Worm (Caenorhabditis elegans): ENCODE measurements around the gene Y116A8C.38.

The Y116A8C.38 gene

ce11 chrIV:17093701-17094100 lies 37.6 kb upstream of the Y116A8C.38 start, which contains the start of gene Y116A8C.29:
TSS of gene Y116A8C.29 (plus strand) at chrIV:17094028.
- no peak for TF ChIP-seq tbx-2 (tag; optimal IDR thresholded peaks at IDR 0.05)
- no peak for TF ChIP-seq unc-3 (GFP tag; conservative IDR thresholded peaks at IDR 0.05)
- TF ChIP-seq unc-3 (tag; optimal IDR thresholded peaks at IDR 0.05), result no peak
- no peak for TF ChIP-seq unc-42 (tag; optimal IDR thresholded peaks at IDR 0.05)
- TF ChIP-seq sox-4 (tag; optimal IDR thresholded peaks at IDR 0.05), result no peak
- no peak for TF ChIP-seq ref-2 (tag; optimal IDR thresholded peaks at IDR 0.05)

ce11 chrIV:17096168-17096567 lies 35.2 kb upstream of the Y116A8C.38 start, which contains the start of gene Y116A8C.27:
TSS of gene Y116A8C.27 (minus strand) at chrIV:17096268.
- TF ChIP-seq K02D7.2 (tag; optimal IDR thresholded peaks at IDR 0.05) (no peak), unc-42 (tag; optimal IDR thresholded peaks at IDR 0.05) (no peak), lin-11 (tag; optimal IDR thresholded peaks at IDR 0.05) (no peak), fax-1 (tag; optimal IDR thresholded peaks at IDR 0.05) (no peak), pax-1 (tag; optimal IDR thresholded peaks at IDR 0.05) (no peak), npax-4 (tag; optimal IDR thresholded peaks at IDR 0.05) (no peak), ref-2 (tag; optimal IDR thresholded peaks at IDR 0.05) (no peak), eyg-1 (tag; optimal IDR thresholded peaks at IDR 0.05) (no peak), pat-9 (tag; optimal IDR thresholded peaks at IDR 0.05) (no peak), pqm-1 (tag; optimal IDR thresholded peaks at IDR 0.05) (no peak), ceh-2 (tag; optimal IDR thresholded peaks at IDR 0.05) (no peak), sox-2 (GFP tag; IDR thresholded peaks at IDR 0.05) (no peak), unc-55 (GFP tag; optimal IDR thresholded peaks at IDR 0.05) (no peak), lim-6 (tag; optimal IDR thresholded peaks at IDR 0.05) (no peak), unc-3 (GFP tag; conservative IDR thresholded peaks at IDR 0.05) (no peak), unc-3 (tag; optimal IDR thresholded peaks at IDR 0.05) (no peak), C38D4.7 (GFP tag; optimal IDR thresholded peaks at IDR 0.05) (no peak), T23F11.4 (GFP tag; optimal IDR thresholded peaks at IDR 0.05) (no peak), pros-1 (tag; optimal IDR thresholded peaks at IDR 0.05) (no peak), zip-5 (tag; optimal IDR thresholded peaks at IDR 0.05) (no peak), ceh-9 (tag; optimal IDR thresholded peaks at IDR 0.05) (no peak)

DNA sequence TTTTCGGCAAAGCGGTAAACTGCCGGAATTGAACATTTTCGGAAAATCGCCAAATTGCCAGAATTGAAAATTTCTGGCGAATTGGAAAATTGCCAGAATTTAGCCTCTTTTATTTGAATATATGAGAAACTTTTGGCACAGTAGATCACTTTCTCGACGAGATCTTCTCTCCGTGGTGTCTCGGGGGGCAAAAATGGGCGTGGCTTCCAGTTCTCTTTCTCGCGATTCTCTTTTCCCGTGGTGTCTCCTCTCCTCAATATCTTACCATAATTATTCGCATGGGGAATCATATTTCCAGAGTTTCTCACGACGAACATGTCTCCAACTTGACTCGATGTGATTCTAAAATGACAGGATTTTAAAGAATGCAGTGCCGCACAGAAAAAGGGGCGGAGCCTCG lies 32.2 kb upstream of the Y116A8C.38 start:
- TF ChIP-seq ceh-2 (tag; optimal IDR thresholded peaks at IDR 0.05) (peak; percentile 72), ceh-22 (tag; optimal IDR thresholded peaks at IDR 0.05) (no peak), hlh-15 (tag; optimal IDR thresholded peaks at IDR 0.05) (no peak), ets-4 (tag; optimal IDR thresholded peaks at IDR 0.05) (peak; percentile 10), elt-2 (tag; optimal IDR thresholded peaks at IDR 0.05) (no peak), madf-2 (tag; optimal IDR thresholded peaks at IDR 0.05) (no peak), K02D7.2 (tag; optimal IDR thresholded peaks at IDR 0.05) (no peak), gmeb-2 (tag; optimal IDR thresholded peaks at IDR 0.05) (no peak), hlh-8 (tag; optimal IDR thresholded peaks at IDR 0.05) (no peak), dve-1 (tag; optimal IDR thresholded peaks at IDR 0.05) (no peak), ceh-6 (GFP tag; optimal IDR thresholded peaks at IDR 0.05) (no peak), che-1 (tag; optimal IDR thresholded peaks at IDR 0.05) (no peak), ceh-34 (tag; optimal IDR thresholded peaks at IDR 0.05) (peak; percentile 56), lim-6 (tag; optimal IDR thresholded peaks at IDR 0.05) (peak; percentile 7), lin-11 (tag; optimal IDR thresholded peaks at IDR 0.05) (no peak), mec-3 (tag; optimal IDR thresholded peaks at IDR 0.05; ENCODE audit: borderline replicate concordance) (no peak), ceh-48 (tag; optimal IDR thresholded peaks at IDR 0.05) (no peak), hlh-30 (tag; optimal IDR thresholded peaks at IDR 0.05; ENCODE audit: insufficient read depth) (no peak), unc-55 (GFP tag; optimal IDR thresholded peaks at IDR 0.05) (no peak), eyg-1 (tag; optimal IDR thresholded peaks at IDR 0.05) (no peak), pag-3 (tag; optimal IDR thresholded peaks at IDR 0.05; ENCODE audit: borderline replicate concordance) (no peak), ceh-18 (tag; optimal IDR thresholded peaks at IDR 0.05) (no peak), nhr-11 (tag; optimal IDR thresholded peaks at IDR 0.05) (no peak), ceh-30 (tag; optimal IDR thresholded peaks at IDR 0.05) (no peak), ceh-24 (tag; optimal IDR thresholded peaks at IDR 0.05) (no peak), unc-42 (tag; optimal IDR thresholded peaks at IDR 0.05) (no peak), fkh-6 (tag; optimal IDR thresholded peaks at IDR 0.05) (peak; percentile 9), ceh-14 (tag; optimal IDR thresholded peaks at IDR 0.05) (peak; percentile 19), K09A11.1 (tag; optimal IDR thresholded peaks at IDR 0.05; ENCODE audit: insufficient read depth) (no peak), unc-3 (GFP tag; conservative IDR thresholded peaks at IDR 0.05) (no peak), unc-3 (tag; optimal IDR thresholded peaks at IDR 0.05) (no peak), tbx-2 (tag; optimal IDR thresholded peaks at IDR 0.05) (peak; percentile 88), nfya-1 (tag; optimal IDR thresholded peaks at IDR 0.05) (no peak), unc-86 (tag; optimal IDR thresholded peaks at IDR 0.05) (no peak), hlh-13 (GFP tag; optimal IDR thresholded peaks at IDR 0.05) (no peak)
